Worm (Caenorhabditis elegans) whole organism, L3 larva: ENCODE results near the gene F14D2.8.

ENCODE experiments used
- aly-2 ChIP-seq: fragments of 150-350 bp; optimal IDR thresholded peaks from 2 replicates; lab custom pipeline; 2014; ENCODE audit warnings: missing biosample characterization, missing genetic modification characterization
- ama-1 ChIP-seq: fragments of 150-350 bp; optimal IDR thresholded peaks from 2 replicates; lab custom pipeline; 2018
- hmg-11 ChIP-seq: sonication (generic microtip); optimal IDR thresholded peaks from 2 replicates; lab custom pipeline; 2016; ENCODE audit warnings: missing genetic modification characterization, missing compliant biosample characterization
- mdl-1 ChIP-seq: fragments of 150-350 bp; optimal IDR thresholded peaks from 2 replicates; lab custom pipeline; 2014; ENCODE audit warnings: missing biosample characterization, missing genetic modification characterization
- pha-4 ChIP-seq: fragments of 150-350 bp; optimal IDR thresholded peaks from 2 replicates; lab custom pipeline; 2014; ENCODE audit warnings: missing biosample characterization, missing genetic modification reagents, missing genetic modification characterization
- skn-1 ChIP-seq: fragments of 150-350 bp; optimal IDR thresholded peaks from 2 replicates; lab custom pipeline; 2014; ENCODE audit warnings: missing biosample characterization, missing genetic modification characterization

DNA sequence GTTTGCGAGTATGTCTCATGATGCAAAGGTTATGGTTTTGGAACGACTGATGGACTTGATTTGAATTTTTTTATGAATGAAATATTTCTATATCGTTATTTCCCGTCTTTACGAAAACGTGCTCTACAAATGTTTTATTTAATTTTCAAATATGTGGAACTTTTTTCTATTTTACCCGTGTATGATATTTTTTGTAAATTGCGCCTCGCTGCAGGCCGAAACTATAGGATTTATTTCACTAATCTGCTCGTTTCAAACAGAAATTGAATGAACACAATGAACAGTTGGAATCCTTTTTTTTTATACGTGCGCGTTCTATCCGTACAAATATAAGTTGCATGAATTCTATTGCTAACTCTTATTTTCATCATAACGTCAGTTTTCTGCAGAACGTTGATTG is 51.8 kb downstream of the F14D2.8 start, which contains the start of gene btb-18:
- no peak for TF ChIP-seq aly-2
- TF ChIP-seq pha-4 (tag; lab: Kevin White, UChicago): no peak
- no peak for TF ChIP-seq ama-1 (lab: Kevin White, UChicago)
- TF ChIP-seq mdl-1 (tag; lab: Kevin White, UChicago): no peak
- TF ChIP-seq skn-1: no peak
- no peak for TF ChIP-seq hmg-11
